Fruit fly (Drosophila melanogaster): ENCODE measurements around the gene Snmp1.

Gene Snmp1

DNA sequence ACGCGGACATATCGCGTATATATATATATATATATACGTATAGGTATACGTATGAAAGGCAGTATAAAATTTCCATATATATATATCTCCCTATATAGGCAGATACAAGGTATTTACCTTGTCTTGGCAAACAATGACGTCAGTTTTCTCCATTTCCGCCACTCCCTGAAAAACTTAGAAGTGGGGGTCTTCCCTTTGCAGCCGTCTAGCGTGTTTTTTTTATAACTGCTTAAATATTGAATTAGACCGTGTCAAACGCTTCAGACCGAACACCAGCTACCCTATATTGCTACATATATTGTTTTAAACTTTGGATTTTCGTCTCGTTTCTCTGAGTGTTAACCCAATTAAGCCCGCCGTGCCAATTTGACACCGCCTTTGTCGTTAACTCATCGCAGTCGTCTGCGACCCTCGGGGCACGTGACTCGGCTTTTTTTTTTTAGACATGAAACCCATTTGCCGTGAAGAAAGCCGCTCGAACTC is 8.7 kb upstream of the Snmp1 start (continued):
- TF ChIP-seq Eip74EF (GFP tag; optimal IDR thresholded peaks at IDR 0.05), result peak in 1 of 2 experiments; percentile 16
- peak; percentile 32 for TF ChIP-seq CG6254 (GFP tag; optimal IDR thresholded peaks at IDR 0.05)
- TF ChIP-seq CG12219 (GFP tag; optimal IDR thresholded peaks at IDR 0.05), result no peak
- no peak for TF ChIP-seq zen2 (GFP tag; IDR thresholded peaks at IDR 0.05; ENCODE audit: partially characterized antibody)
- no peak for TF ChIP-seq chn (GFP tag; optimal IDR thresholded peaks at IDR 0.05)
- no peak for TF ChIP-seq CG13287 (GFP tag; IDR thresholded peaks at IDR 0.05; ENCODE audit: partially characterized antibody)
- TF ChIP-seq sqz (GFP tag; optimal IDR thresholded peaks at IDR 0.05), result peak; percentile 26
- TF ChIP-seq CG7963 (GFP tag; IDR thresholded peaks at IDR 0.05; ENCODE audit: partially characterized antibody), result no peak
- TF ChIP-seq CG32772 (GFP tag; IDR thresholded peaks at IDR 0.05), result no peak
- TF ChIP-seq mld (GFP tag; IDR thresholded peaks at IDR 0.05; ENCODE audit: partially characterized antibody), result no peak
- TF ChIP-seq lola (GFP tag; optimal IDR thresholded peaks at IDR 0.05), result no peak
- TF ChIP-seq Usf (GFP tag; optimal IDR thresholded peaks at IDR 0.05), result no peak
- no peak for TF ChIP-seq CG14667 (GFP tag; IDR thresholded peaks at IDR 0.05)
- no peak for TF ChIP-seq ken (GFP tag; IDR thresholded peaks at IDR 0.05)
- TF ChIP-seq CrebB (tag; optimal IDR thresholded peaks at IDR 0.05), result no peak
- no peak for TF ChIP-seq seq (GFP tag; IDR thresholded peaks at IDR 0.05)
- no peak for TF ChIP-seq NK7.1 (GFP tag; optimal IDR thresholded peaks at IDR 0.05)
- no peak for TF ChIP-seq CG9215 (GFP tag; IDR thresholded peaks at IDR 0.05)
- TF ChIP-seq CG2129 (GFP tag; IDR thresholded peaks at IDR 0.05; ENCODE audit: partially characterized antibody), result no peak
- TF ChIP-seq CG31441 (GFP tag; IDR thresholded peaks at IDR 0.05), result peak; percentile 50; the same call in 1 of the 2 replicates
- TF ChIP-seq zfh1 (GFP tag; IDR thresholded peaks at IDR 0.05), result no peak
- TF ChIP-seq CG12071 (GFP tag; optimal IDR thresholded peaks at IDR 0.05), result peak; percentile 57
- TF ChIP-seq bigmax (GFP tag; optimal IDR thresholded peaks at IDR 0.05), result no peak
- peak; percentile 23 for TF ChIP-seq CG12659 (GFP tag; optimal IDR thresholded peaks at IDR 0.05)
- TF ChIP-seq CG1024 (GFP tag; IDR thresholded peaks at IDR 0.05), result no peak
- no peak for TF ChIP-seq tll (GFP tag; optimal IDR thresholded peaks at IDR 0.05)
- peak; percentile 20 for TF ChIP-seq Ets65A (GFP tag)
- peak; percentile 51; the same call in 2 of the 3 replicates for TF ChIP-seq dysf (GFP tag; IDR thresholded peaks at IDR 0.05)
- no peak for TF ChIP-seq Opbp (GFP tag; IDR thresholded peaks at IDR 0.05; ENCODE audit: partially characterized antibody)
- TF ChIP-seq E2f1 (GFP tag; IDR thresholded peaks at IDR 0.05), result no peak
- TF ChIP-seq Bgb (GFP tag; IDR thresholded peaks at IDR 0.05; ENCODE audit: partially characterized antibody), result no peak
- TF ChIP-seq CG11723 (GFP tag; optimal IDR thresholded peaks at IDR 0.05), result peak; percentile 0
- TF ChIP-seq her (GFP tag; optimal IDR thresholded peaks at IDR 0.05), result no peak
- no peak for TF ChIP-seq CG9437 (GFP tag; optimal IDR thresholded peaks at IDR 0.05)
- peak; percentile 77 for TF ChIP-seq lab (GFP tag; optimal IDR thresholded peaks at IDR 0.05)
- peak; percentile 26 for TF ChIP-seq nmo (GFP tag; optimal IDR thresholded peaks at IDR 0.05)
- TF ChIP-seq CG3726 (GFP tag; IDR thresholded peaks at IDR 0.05), result no peak
- TF ChIP-seq CG2116 (GFP tag; optimal IDR thresholded peaks at IDR 0.05), result peak; percentile 8
- TF ChIP-seq GATAe (GFP tag; conservative IDR thresholded peaks at IDR 0.05), result no peak
- TF ChIP-seq CG11247 (GFP tag; IDR thresholded peaks at IDR 0.05), result no peak
- TF ChIP-seq CG17359 (tag; optimal IDR thresholded peaks at IDR 0.05), result peak; percentile 19
- no peak for TF ChIP-seq stwl (tag; optimal IDR thresholded peaks at IDR 0.05)
- TF ChIP-seq jing (GFP tag; optimal IDR thresholded peaks at IDR 0.05), result no peak
- no peak for TF ChIP-seq Hr39 (optimal IDR thresholded peaks at IDR 0.05)
- no peak for TF ChIP-seq CG1603 (tag; optimal IDR thresholded peaks at IDR 0.05)
- TF ChIP-seq CG10979 (tag; optimal IDR thresholded peaks at IDR 0.05), result peak; percentile 19
- TF ChIP-seq grau (tag; optimal IDR thresholded peaks at IDR 0.05), result no peak
- TF ChIP-seq sr (GFP tag; IDR thresholded peaks at IDR 0.05), result no peak
- peak; percentile 10 for TF ChIP-seq CG1647 (GFP tag; optimal IDR thresholded peaks at IDR 0.05)
- no peak for TF ChIP-seq CG30431 (GFP tag; optimal IDR thresholded peaks at IDR 0.05)
